Fruit fly (Drosophila melanogaster) whole organism: ENCODE measurements around the gene Sfp23F.

Source experiments
- CG8478 ChIP-seq: fragments of >200 bp; optimal IDR thresholded peaks from 2 replicates; lab custom pipeline; 2018; ENCODE audit warnings: inconsistent platforms
- Dll ChIP-seq: fragments of >200 bp; optimal IDR thresholded peaks from 2 replicates; lab custom pipeline; 2017
- pan ChIP-seq: fragments of >200 bp; optimal IDR thresholded peaks from 2 replicates; lab custom pipeline; 2017
- psq ChIP-seq: fragments of >200 bp; optimal IDR thresholded peaks from 2 replicates; lab custom pipeline; 2017
- usp ChIP-seq: fragments of >200 bp; optimal IDR thresholded peaks from 2 replicates; lab custom pipeline; 2017; ENCODE audit warnings: missing biosample characterization, missing genetic modification characterization, mixed read lengths

DNA sequence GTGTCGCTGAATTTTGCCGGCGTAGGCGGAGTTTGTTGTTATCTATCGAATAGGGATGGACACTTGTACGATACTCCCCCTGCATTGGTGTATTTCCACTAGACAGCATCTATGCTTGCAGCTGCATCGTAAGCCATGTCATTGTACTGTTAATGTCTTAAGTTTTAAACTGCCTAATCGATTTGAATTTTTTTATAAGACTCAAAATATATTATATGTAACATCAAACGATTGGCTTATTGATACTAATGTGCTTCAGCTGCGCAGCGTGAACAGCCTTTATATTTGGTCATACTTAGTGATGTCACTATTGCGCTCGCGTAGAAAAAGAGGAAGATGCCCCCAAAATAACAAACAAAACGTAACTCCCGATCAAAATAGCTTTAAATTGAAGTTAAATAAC, 10.9 kb downstream of the Sfp23F start, which contains the start of the genes CG9662 and Ptpa:
- TF ChIP-seq usp (GFP tag; lab: Kevin White, UChicago) (no peak), pan (lab: Kevin White, UChicago) (no peak), psq (no peak), CG8478 (lab: Kevin White, UChicago) (no peak), Dll (no peak)
